Worm (Caenorhabditis elegans) whole organism, L4 larva: ENCODE results near the gene R11G1.1.

Experiments used
- attf-4 ChIP-seq: sonication (generic microtip); optimal IDR thresholded peaks from 3 replicates; lab custom pipeline; 2017; ENCODE audit warnings: missing biosample characterization, missing genetic modification characterization
- zfp-3 ChIP-seq: fragments of 200-800 bp; sonication (Bioruptor generic); conservative IDR thresholded peaks from 2 replicates; pipeline ENCODE4 v1.3.6; 2022; ENCODE audit warnings: missing genetic modification reagents, missing genetic modification characterization, missing compliant biosample characterization

DNA sequence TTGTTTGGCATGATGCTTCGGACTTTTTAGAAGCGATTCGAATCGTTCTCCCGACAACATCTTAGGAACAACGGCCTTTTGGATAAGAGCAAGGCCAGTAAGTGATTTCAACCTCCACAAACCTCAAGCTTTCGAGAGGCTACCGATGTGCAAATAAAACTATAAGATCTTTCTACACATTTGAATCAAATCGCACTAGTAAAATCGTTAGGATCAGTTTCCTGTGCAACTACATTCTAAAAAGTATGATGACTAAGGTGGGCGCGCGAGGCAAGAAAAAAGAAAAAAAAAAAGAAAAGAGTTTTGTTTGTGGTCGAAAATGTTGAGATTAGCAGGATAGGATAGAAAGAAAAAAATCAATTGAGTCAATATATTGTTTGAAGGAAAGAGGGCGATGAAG is 14.5 kb upstream of the R11G1.1 start, which contains the start of gene tmem-24:
- TF ChIP-seq attf-4 (tag; lab: Kevin White, UChicago) (no peak), zfp-3 (no peak)
